Worm (Caenorhabditis elegans) whole organism, L4 larva: ENCODE results near the gene cka-2.

ENCODE experiments used
- D1046.2 ChIP-seq: fragments of 200-800 bp; sonication (Bioruptor generic); IDR thresholded peaks from 2 replicates; pipeline ENCODE4 v1.3.6; 2022; ENCODE audit warnings: missing genetic modification characterization, missing compliant biosample characterization
- F10B5.3 ChIP-seq: sonication (generic microtip); optimal IDR thresholded peaks from 2 replicates; lab custom pipeline; 2016; ENCODE audit warnings: mild to moderate bottlenecking, missing genetic modification characterization, missing compliant biosample characterization
- F26F4.8 ChIP-seq: fragments of 200-800 bp; sonication (Bioruptor generic); conservative IDR thresholded peaks from 2 replicates; pipeline ENCODE4 v1.3.6; 2022; ENCODE audit warnings: missing genetic modification characterization, missing compliant biosample characterization
- F37D6.2 ChIP-seq: sonication (generic microtip); optimal IDR thresholded peaks from 2 replicates; lab custom pipeline; 2016; ENCODE audit warnings: mild to moderate bottlenecking, missing genetic modification characterization, missing compliant biosample characterization
- F44E2.7 ChIP-seq: fragments of 200-800 bp; sonication (Bioruptor generic); IDR thresholded peaks from 2 replicates; pipeline ENCODE4 v2.1.2; 2022; ENCODE audit warnings: missing genetic modification characterization, missing compliant biosample characterization
- R02D3.7 ChIP-seq: fragments of 150-350 bp; sonication (generic microtip); optimal IDR thresholded peaks from 3 replicates; lab custom pipeline; 2014; ENCODE audit warnings: missing biosample characterization, missing genetic modification characterization
- Y5F2A.4 ChIP-seq: fragments of 200-800 bp; sonication (Bioruptor generic); optimal IDR thresholded peaks from 2 replicates; lab custom pipeline; 2018; ENCODE audit warnings: mild to moderate bottlenecking, missing genetic modification characterization, missing compliant biosample characterization
- ZK337.2 ChIP-seq: fragments of 200-800 bp; sonication (Bioruptor generic); IDR thresholded peaks from 2 replicates; pipeline ENCODE4 v1.3.6; 2022; ENCODE audit warnings: missing genetic modification reagents, missing genetic modification characterization, missing compliant biosample characterization
- ZK546.5 ChIP-seq, 2 experiments: sonication (generic microtip); optimal IDR thresholded peaks; 2 replicates each; lab custom pipeline; 2017; ENCODE audit warnings: missing biosample characterization in 2 of 2, missing genetic modification characterization in 2 of 2
- ama-1 ChIP-seq: fragments of 150-350 bp; optimal IDR thresholded peaks from 2 replicates; lab custom pipeline; 2014; ENCODE audit warnings: inconsistent platforms, mixed read lengths
- attf-4 ChIP-seq: sonication (generic microtip); optimal IDR thresholded peaks from 3 replicates; lab custom pipeline; 2017; ENCODE audit warnings: missing biosample characterization, missing genetic modification characterization
- ceh-20 ChIP-seq: fragments of 200-800 bp; sonication (Bioruptor generic); IDR thresholded peaks from 2 replicates; pipeline ENCODE4 v1.3.6; 2022; ENCODE audit warnings: missing genetic modification reagents, missing genetic modification characterization, missing compliant biosample characterization
- ceh-28 ChIP-seq: fragments of 150-350 bp; optimal IDR thresholded peaks from 2 replicates; lab custom pipeline; 2014; ENCODE audit warnings: missing biosample characterization, missing genetic modification reagents, missing genetic modification characterization
- ceh-32 ChIP-seq: sonication (generic microtip); optimal IDR thresholded peaks from 2 replicates; lab custom pipeline; 2016; ENCODE audit warnings: mild to moderate bottlenecking, missing genetic modification characterization, missing compliant biosample characterization; ENCODE audit not compliant: poor library complexity
- ceh-44 ChIP-seq: fragments of 200-800 bp; sonication (Bioruptor generic); IDR thresholded peaks from 2 replicates; pipeline ENCODE4 v1.3.6; 2022; ENCODE audit warnings: missing genetic modification reagents, missing genetic modification characterization, missing compliant biosample characterization
- ces-1 ChIP-seq: fragments of 150-350 bp; sonication (generic microtip); optimal IDR thresholded peaks from 4 replicates; lab custom pipeline; 2014; ENCODE audit warnings: missing biosample characterization, missing genetic modification reagents, missing genetic modification characterization
- ctbp-1 ChIP-seq: fragments of 200-800 bp; sonication (Bioruptor generic); IDR thresholded peaks from 2 replicates; pipeline ENCODE4 v1.3.6; 2022; ENCODE audit warnings: missing genetic modification reagents, missing genetic modification characterization, missing compliant biosample characterization
- daf-16 ChIP-seq, 3 experiments: sonication (generic microtip); optimal IDR thresholded peaks; 2 replicates each; lab custom pipeline; 2016 to 2017; ENCODE audit warnings: missing genetic modification characterization in 3 of 3, missing genetic modification reagents in 3 of 3, mild to moderate bottlenecking in 2 of 3, missing compliant biosample characterization in 2 of 3, missing biosample characterization in 1 of 3, moderate library complexity in 1 of 3
- daf-19 ChIP-seq: fragments of 200-800 bp; sonication (Bioruptor generic); conservative IDR thresholded peaks from 2 replicates; pipeline ENCODE4 v1.3.6; 2022; ENCODE audit warnings: missing genetic modification characterization, missing compliant biosample characterization
- dpl-1 ChIP-seq: fragments of 150-350 bp; optimal IDR thresholded peaks from 2 replicates; lab custom pipeline; 2014; ENCODE audit warnings: missing biosample characterization, missing genetic modification reagents, missing genetic modification characterization
- egl-27 ChIP-seq: sonication (generic microtip); optimal IDR thresholded peaks from 3 replicates; lab custom pipeline; 2017; ENCODE audit warnings: missing biosample characterization, missing genetic modification reagents, missing genetic modification characterization
- fkh-10 ChIP-seq: fragments of 150-350 bp; optimal IDR thresholded peaks from 2 replicates; lab custom pipeline; 2014; ENCODE audit warnings: missing biosample characterization, missing genetic modification reagents, missing genetic modification characterization
- hlh-30 ChIP-seq: sonication (generic microtip); optimal IDR thresholded peaks from 2 replicates; lab custom pipeline; 2017; ENCODE audit warnings: antibody characterized with exemption, mild to moderate bottlenecking, missing genetic modification characterization, missing compliant biosample characterization; ENCODE audit not compliant: insufficient read depth
- jun-1 ChIP-seq: fragments of 150-350 bp; optimal IDR thresholded peaks from 2 replicates; lab custom pipeline; 2014; ENCODE audit warnings: missing biosample characterization, missing genetic modification reagents, missing genetic modification characterization
- lin-1 ChIP-seq: fragments of 200-800 bp; sonication (Bioruptor generic); IDR thresholded peaks from 2 replicates; pipeline ENCODE4 v1.3.6; 2022; ENCODE audit warnings: missing genetic modification reagents, missing genetic modification characterization, missing compliant biosample characterization
- lin-15B ChIP-seq: fragments of 150-350 bp; sonication (generic microtip); optimal IDR thresholded peaks from 3 replicates; lab custom pipeline; 2014; ENCODE audit warnings: missing biosample characterization, missing genetic modification characterization
- lsy-2 ChIP-seq, 2 experiments: fragments of 150-350 bp in 1 of 2; sonication (generic microtip) in 1 of 2; optimal IDR thresholded peaks; 2 replicates each; lab custom pipeline; 2014 to 2017; ENCODE audit warnings: missing biosample characterization in 2 of 2, missing genetic modification characterization in 2 of 2
- madf-5 ChIP-seq, 2 experiments: fragments of 200-800 bp; sonication (Bioruptor generic); IDR thresholded peaks; 2 replicates each; pipeline ENCODE4 v1.3.6; 2022; ENCODE audit warnings: missing compliant biosample characterization in 2 of 2, missing genetic modification characterization in 2 of 2
- madf-9 ChIP-seq: fragments of 200-800 bp; sonication (Bioruptor generic); conservative IDR thresholded peaks from 2 replicates; pipeline ENCODE4 v1.3.6; 2022; ENCODE audit warnings: missing genetic modification reagents, missing genetic modification characterization, missing compliant biosample characterization
- mdt-29 ChIP-seq: fragments of 200-800 bp; sonication (Bioruptor generic); IDR thresholded peaks from 2 replicates; pipeline ENCODE4 v1.3.6; 2022; ENCODE audit warnings: missing genetic modification reagents, missing genetic modification characterization, missing compliant biosample characterization
- mep-1 ChIP-seq: fragments of 150-350 bp; sonication (generic microtip); optimal IDR thresholded peaks from 3 replicates; lab custom pipeline; 2014; ENCODE audit warnings: missing biosample characterization, missing genetic modification characterization
- nhr-11 ChIP-seq: fragments of 150-350 bp; optimal IDR thresholded peaks from 2 replicates; lab custom pipeline; 2014; ENCODE audit warnings: missing biosample characterization, missing genetic modification characterization
- nhr-48 ChIP-seq: sonication (generic microtip); optimal IDR thresholded peaks from 2 replicates; lab custom pipeline; 2016; ENCODE audit warnings: mild to moderate bottlenecking, missing genetic modification characterization, missing compliant biosample characterization
- nhr-76 ChIP-seq: fragments of 150-350 bp; optimal IDR thresholded peaks from 2 replicates; lab custom pipeline; 2014; ENCODE audit warnings: missing biosample characterization, missing genetic modification characterization
- pqm-1 ChIP-seq: sonication (generic microtip); optimal IDR thresholded peaks from 2 replicates; lab custom pipeline; 2017; ENCODE audit warnings: missing biosample characterization, missing genetic modification characterization
- set-16 ChIP-seq: fragments of 200-800 bp; sonication (Bioruptor generic); IDR thresholded peaks from 2 replicates; pipeline ENCODE4 v1.3.6; 2022; ENCODE audit warnings: missing genetic modification reagents, missing genetic modification characterization, missing compliant biosample characterization
- snpc-1.2 ChIP-seq: fragments of 200-800 bp; sonication (Bioruptor generic); IDR thresholded peaks from 2 replicates; pipeline ENCODE4 v1.3.6; 2022; ENCODE audit warnings: missing genetic modification reagents, missing genetic modification characterization, missing compliant biosample characterization
- spr-1 ChIP-seq: sonication (generic microtip); optimal IDR thresholded peaks from 2 replicates; lab custom pipeline; 2016; ENCODE audit warnings: mild to moderate bottlenecking, missing genetic modification characterization, missing compliant biosample characterization
- spr-3 ChIP-seq: fragments of 200-800 bp; sonication (Bioruptor generic); optimal IDR thresholded peaks from 2 replicates; lab custom pipeline; 2018; ENCODE audit warnings: mild to moderate bottlenecking, missing genetic modification characterization, missing compliant biosample characterization
- unc-62 ChIP-seq, 3 experiments: fragments of 150-350 bp in 1 of 3; sonication (generic microtip); optimal IDR thresholded peaks in 2 of 3; peaks in 1 of 3; 1 replicate in 1 of 3; 2 replicates in 2 of 3; lab custom pipeline; 2014 to 2017; ENCODE audit warnings: missing biosample characterization in 3 of 3, missing genetic modification characterization in 3 of 3, missing genetic modification reagents in 3 of 3, missing genotype in 1 of 3
- zfp-2 ChIP-seq: sonication (generic microtip); optimal IDR thresholded peaks from 2 replicates; lab custom pipeline; 2016; ENCODE audit warnings: mild to moderate bottlenecking, missing genetic modification characterization, missing compliant biosample characterization
- zfp-3 ChIP-seq: fragments of 200-800 bp; sonication (Bioruptor generic); conservative IDR thresholded peaks from 2 replicates; pipeline ENCODE4 v1.3.6; 2022; ENCODE audit warnings: missing genetic modification reagents, missing genetic modification characterization, missing compliant biosample characterization
- zip-11 ChIP-seq: fragments of 200-800 bp; sonication (Bioruptor generic); IDR thresholded peaks from 2 replicates; pipeline ENCODE4 v1.3.6; 2022; ENCODE audit warnings: missing genetic modification characterization, missing compliant biosample characterization
- zip-2 ChIP-seq: fragments of 150-350 bp; optimal IDR thresholded peaks from 2 replicates; lab custom pipeline; 2014; ENCODE audit warnings: missing biosample characterization, missing genetic modification characterization

cka-2 gene

ce11 chrX:4285669-4286174, at the start of gene cka-2:
cka-2 (plus strand) TSS chrX:4286124.
- TF ChIP-seq fkh-10 (GFP tag; lab: Kevin White, UChicago) (peak; percentile 83), hlh-30 (tag; lab: Kevin White, UChicago) (peak; percentile 14), lsy-2 (tag; optimal IDR thresholded peaks at IDR 0.05; lab: Kevin White, UChicago) (peak in 1 of 2 experiments; percentile 19), ces-1 (GFP tag; lab: Kevin White, UChicago) (peak; percentile 67), madf-9 (GFP tag; lab: Robert Waterston, UW) (no peak), ctbp-1 (GFP tag; lab: Robert Waterston, UW) (0 out of 2 replicates have a peak, but pooled peaks have one; percentile 46), lin-1 (GFP tag; lab: Robert Waterston, UW) (no peak)

ce11 chrX:4238971-4239370, 47.0 kb upstream of the cka-2 start:
- peak; percentile 18 for TF ChIP-seq fkh-10 (GFP tag; lab: Kevin White, UChicago)
- TF ChIP-seq zip-11 (GFP tag; lab: Robert Waterston, UW): no peak
- TF ChIP-seq ces-1 (GFP tag; lab: Kevin White, UChicago): peak; percentile 79

ce11 chrX:4244489-4245123, 41.3 kb upstream of the cka-2 start:
- no peak for TF ChIP-seq D1046.2 (GFP tag; lab: Robert Waterston, UW)
- TF ChIP-seq F26F4.8 (GFP tag; lab: Robert Waterston, UW): no peak
- TF ChIP-seq F10B5.3 (tag; lab: Kevin White, UChicago): no peak
- TF ChIP-seq ceh-20 (GFP tag; lab: Robert Waterston, UW): no peak
- no peak for TF ChIP-seq lsy-2 (tag; optimal IDR thresholded peaks at IDR 0.05; lab: Kevin White, UChicago)
- no peak for TF ChIP-seq daf-19 (GFP tag; lab: Robert Waterston, UW)
- no peak for TF ChIP-seq ZK546.5 (tag; optimal IDR thresholded peaks at IDR 0.05; lab: Kevin White, UChicago)
- TF ChIP-seq spr-3 (GFP tag; lab: Kevin White, UChicago): no peak
- no peak for TF ChIP-seq R02D3.7 (tag; lab: Kevin White, UChicago)
- no peak for TF ChIP-seq ZK337.2 (GFP tag; lab: Robert Waterston, UW)
- TF ChIP-seq fkh-10 (GFP tag; lab: Kevin White, UChicago): no peak
- TF ChIP-seq nhr-48: peak; percentile 43
- TF ChIP-seq Y5F2A.4: no peak
- TF ChIP-seq ama-1 (lab: Kevin White, UChicago): no peak
- TF ChIP-seq madf-9 (GFP tag; lab: Robert Waterston, UW): no peak
- TF ChIP-seq attf-4 (tag; lab: Kevin White, UChicago): no peak
- TF ChIP-seq ceh-32 (tag; lab: Kevin White, UChicago): no peak
- no peak for TF ChIP-seq spr-1 (tag; lab: Kevin White, UChicago)
- no peak for TF ChIP-seq jun-1 (tag; lab: Kevin White, UChicago)
- no peak for TF ChIP-seq egl-27 (tag; lab: Kevin White, UChicago)
- TF ChIP-seq madf-5 (GFP tag; IDR thresholded peaks at IDR 0.05; lab: Robert Waterston, UW): no peak
- TF ChIP-seq ceh-44 (GFP tag; lab: Robert Waterston, UW): no peak
- peak; percentile 2 for TF ChIP-seq nhr-11 (tag; lab: Kevin White, UChicago)
- TF ChIP-seq dpl-1 (GFP tag; lab: Kevin White, UChicago): no peak
- peak in 1 of 2 experiments; percentile 78 for TF ChIP-seq unc-62 (GFP tag; optimal IDR thresholded peaks at IDR 0.05 in 1 of 2; lab: Kevin White, UChicago)
- TF ChIP-seq unc-62 (tag; optimal IDR thresholded peaks at IDR 0.05; lab: Kevin White, UChicago): no peak
- no peak for TF ChIP-seq F37D6.2 (tag; lab: Kevin White, UChicago)
- no peak for TF ChIP-seq zip-2 (tag; lab: Kevin White, UChicago)
- no peak for TF ChIP-seq zfp-2 (tag; lab: Kevin White, UChicago)
- TF ChIP-seq set-16 (GFP tag; lab: Robert Waterston, UW): no peak
- TF ChIP-seq lin-15B (tag; lab: Kevin White, UChicago): no peak
- TF ChIP-seq daf-16 (GFP tag; optimal IDR thresholded peaks at IDR 0.05; lab: Kevin White, UChicago): peak in 1 of 2 experiments; percentile 85
- peak; percentile 71 for TF ChIP-seq daf-16 (tag; optimal IDR thresholded peaks at IDR 0.05; lab: Kevin White, UChicago)
- no peak for TF ChIP-seq zfp-3 (GFP tag; lab: Robert Waterston, UW)
- TF ChIP-seq pqm-1 (tag; lab: Kevin White, UChicago): no peak
- no peak for TF ChIP-seq nhr-76 (tag; lab: Kevin White, UChicago)
- TF ChIP-seq ces-1 (GFP tag; lab: Kevin White, UChicago): no peak
- TF ChIP-seq mdt-29 (GFP tag; lab: Robert Waterston, UW): peak; percentile 50; the same call in 1 of the 2 replicates
- TF ChIP-seq lin-1 (GFP tag; lab: Robert Waterston, UW): no peak
- TF ChIP-seq ceh-28 (tag; lab: Kevin White, UChicago): no peak
- TF ChIP-seq snpc-1.2 (GFP tag; lab: Robert Waterston, UW): no peak
- peak; percentile 13 for TF ChIP-seq mep-1 (tag; lab: Kevin White, UChicago)
- no peak for TF ChIP-seq F44E2.7 (GFP tag; lab: Robert Waterston, UW)
